Worm (Caenorhabditis elegans) whole organism, L2 larva: ENCODE measurements around the gene clec-160.

Experiments used
- C34F6.9 ChIP-seq: fragments of 150-350 bp; optimal IDR thresholded peaks from 2 replicates; lab custom pipeline; 2014; ENCODE audit warnings: missing biosample characterization, missing genetic modification characterization
- F13H6.1 ChIP-seq: sonication (generic microtip); optimal IDR thresholded peaks from 2 replicates; lab custom pipeline; 2016; ENCODE audit warnings: missing genetic modification characterization, missing compliant biosample characterization
- R02D3.7 ChIP-seq: fragments of 150-350 bp; optimal IDR thresholded peaks from 2 replicates; lab custom pipeline; 2014; ENCODE audit warnings: missing biosample characterization, missing genetic modification characterization
- Y55F3AM.14 ChIP-seq: fragments of 200-800 bp; sonication (Bioruptor generic); optimal IDR thresholded peaks from 2 replicates; lab custom pipeline; 2018; ENCODE audit warnings: mild to moderate bottlenecking, missing genetic modification characterization, missing compliant biosample characterization
- ZK546.5 ChIP-seq: sonication (generic microtip); optimal IDR thresholded peaks from 2 replicates; lab custom pipeline; 2017; ENCODE audit warnings: missing biosample characterization, missing genetic modification characterization
- alr-1 ChIP-seq: fragments of 150-350 bp; optimal IDR thresholded peaks from 2 replicates; lab custom pipeline; 2014; ENCODE audit warnings: missing biosample characterization, missing genetic modification characterization
- aly-2 ChIP-seq: fragments of 150-350 bp; optimal IDR thresholded peaks from 2 replicates; lab custom pipeline; 2014; ENCODE audit warnings: missing biosample characterization, missing genetic modification characterization
- ceh-16 ChIP-seq: fragments of 150-350 bp; optimal IDR thresholded peaks from 2 replicates; lab custom pipeline; 2014; ENCODE audit warnings: missing biosample characterization, missing genetic modification characterization
- crh-2 ChIP-seq: sonication (generic microtip); optimal IDR thresholded peaks from 2 replicates; lab custom pipeline; 2017; ENCODE audit warnings: missing biosample characterization, missing genetic modification characterization
- dmd-4 ChIP-seq: sonication (generic microtip); optimal IDR thresholded peaks from 2 replicates; lab custom pipeline; 2017; ENCODE audit warnings: missing biosample characterization, missing genetic modification characterization
- egl-27 ChIP-seq: sonication (generic microtip); optimal IDR thresholded peaks from 3 replicates; lab custom pipeline; 2017; ENCODE audit warnings: missing biosample characterization, missing genetic modification reagents, missing genetic modification characterization
- elt-1 ChIP-seq: fragments of 150-350 bp; optimal IDR thresholded peaks from 2 replicates; lab custom pipeline; 2014; ENCODE audit warnings: missing biosample characterization, missing genetic modification characterization
- elt-3 ChIP-seq: sonication (generic microtip); optimal IDR thresholded peaks from 2 replicates; lab custom pipeline; 2017; ENCODE audit warnings: missing biosample characterization, missing genetic modification characterization
- fos-1 ChIP-seq: fragments of 150-350 bp; optimal IDR thresholded peaks from 2 replicates; lab custom pipeline; 2014; ENCODE audit warnings: missing biosample characterization, missing genetic modification characterization
- gmeb-1 ChIP-seq: fragments of 150-350 bp; optimal IDR thresholded peaks from 2 replicates; lab custom pipeline; 2014; ENCODE audit warnings: missing biosample characterization, missing genetic modification characterization
- lin-11 ChIP-seq: fragments of 150-350 bp; sonication (generic microtip); optimal IDR thresholded peaks from 2 replicates; lab custom pipeline; 2014; ENCODE audit warnings: missing biosample characterization, missing genetic modification characterization, inconsistent platforms, mixed read lengths
- lin-13 ChIP-seq: fragments of 150-350 bp; optimal IDR thresholded peaks from 2 replicates; lab custom pipeline; 2014; ENCODE audit warnings: missing biosample characterization, missing genetic modification reagents, missing genetic modification characterization
- lsy-2 ChIP-seq, 2 experiments: fragments of 150-350 bp in 1 of 2; sonication (generic microtip) in 1 of 2; optimal IDR thresholded peaks; 2 replicates each; lab custom pipeline; 2014 to 2017; ENCODE audit warnings: missing biosample characterization in 2 of 2, missing genetic modification characterization in 2 of 2
- mab-5 ChIP-seq: fragments of 150-350 bp; optimal IDR thresholded peaks from 2 replicates; lab custom pipeline; 2014; ENCODE audit warnings: missing biosample characterization, missing genetic modification characterization
- mbf-1 ChIP-seq: sonication (generic microtip); optimal IDR thresholded peaks from 2 replicates; lab custom pipeline; 2017; ENCODE audit warnings: missing biosample characterization, missing genetic modification characterization
- mdl-1 ChIP-seq, 2 experiments: fragments of 150-350 bp in 1 of 2; sonication (generic microtip) in 1 of 2; optimal IDR thresholded peaks; 2 replicates each; lab custom pipeline; 2017; ENCODE audit warnings: missing biosample characterization in 2 of 2, missing genetic modification characterization in 2 of 2
- nhr-11 ChIP-seq: fragments of 150-350 bp; optimal IDR thresholded peaks from 2 replicates; lab custom pipeline; 2014; ENCODE audit warnings: missing biosample characterization, missing genetic modification characterization
- nhr-129 ChIP-seq: fragments of 150-350 bp; optimal IDR thresholded peaks from 2 replicates; lab custom pipeline; 2014; ENCODE audit warnings: missing biosample characterization, missing genetic modification characterization
- nhr-21 ChIP-seq: fragments of 150-350 bp; optimal IDR thresholded peaks from 2 replicates; lab custom pipeline; 2014; ENCODE audit warnings: missing biosample characterization, missing genetic modification characterization
- nhr-23 ChIP-seq: fragments of 150-350 bp; optimal IDR thresholded peaks from 2 replicates; lab custom pipeline; 2014; ENCODE audit warnings: missing biosample characterization, missing genetic modification reagents, missing genetic modification characterization
- nhr-237 ChIP-seq: fragments of 150-350 bp; optimal IDR thresholded peaks from 2 replicates; lab custom pipeline; 2014; ENCODE audit warnings: missing biosample characterization, missing genetic modification characterization
- nhr-25 ChIP-seq: fragments of 150-350 bp; sonication (generic microtip); optimal IDR thresholded peaks from 3 replicates; lab custom pipeline; 2014; ENCODE audit warnings: missing biosample characterization, missing genetic modification characterization
- peb-1 ChIP-seq: fragments of 150-350 bp; optimal IDR thresholded peaks from 2 replicates; lab custom pipeline; 2014; ENCODE audit warnings: missing biosample characterization, missing genetic modification characterization
- sem-4 ChIP-seq: fragments of 150-350 bp; optimal IDR thresholded peaks from 2 replicates; lab custom pipeline; 2014; ENCODE audit warnings: missing biosample characterization, missing genetic modification reagents, missing genetic modification characterization
- sma-3 ChIP-seq: sonication (generic microtip); optimal IDR thresholded peaks from 2 replicates; lab custom pipeline; 2016; ENCODE audit warnings: missing genetic modification reagents, missing genetic modification characterization, missing compliant biosample characterization
- unc-55 ChIP-seq: fragments of 150-350 bp; sonication (generic microtip); optimal IDR thresholded peaks from 3 replicates; lab custom pipeline; 2014; ENCODE audit warnings: missing biosample characterization, missing genetic modification reagents, missing genetic modification characterization
- unc-62 ChIP-seq: fragments of 150-350 bp; optimal IDR thresholded peaks from 2 replicates; lab custom pipeline; 2014; ENCODE audit warnings: missing biosample characterization, missing genetic modification reagents, missing genetic modification characterization
- zag-1 ChIP-seq: fragments of 150-350 bp; optimal IDR thresholded peaks from 2 replicates; lab custom pipeline; 2014; ENCODE audit warnings: missing biosample characterization, missing genetic modification characterization
- ztf-1 ChIP-seq: fragments of 200-800 bp; sonication (Bioruptor generic); conservative IDR thresholded peaks from 2 replicates; pipeline ENCODE4 v1.3.6; 2022; ENCODE audit warnings: missing genetic modification characterization, missing compliant biosample characterization
- ztf-11 ChIP-seq: sonication (generic microtip); optimal IDR thresholded peaks from 2 replicates; lab custom pipeline; 2017; ENCODE audit warnings: missing biosample characterization, missing genetic modification characterization
- ztf-4 ChIP-seq: fragments of 150-350 bp; optimal IDR thresholded peaks from 2 replicates; lab custom pipeline; 2014; ENCODE audit warnings: missing biosample characterization, missing genetic modification characterization

clec-160 gene

DNA sequence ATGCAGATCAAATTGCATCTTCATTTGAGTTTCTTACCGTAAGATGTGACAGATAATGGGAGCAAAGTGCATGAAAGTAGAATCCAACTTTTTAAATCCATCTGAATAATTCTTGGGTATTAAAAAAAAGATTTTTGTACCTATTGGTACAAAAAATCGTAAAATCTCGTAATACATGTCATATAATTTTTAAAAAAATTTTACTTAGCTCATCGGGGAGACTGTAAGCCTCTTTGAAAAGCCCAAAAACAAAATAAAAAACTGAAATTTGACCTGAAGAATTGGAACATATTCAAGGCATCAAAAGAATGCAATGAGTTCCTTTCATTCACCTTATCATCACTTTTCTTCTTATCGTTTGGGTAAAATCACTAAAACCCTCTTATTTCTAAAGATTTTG lies at the start of gene clec-160:
clec-160 (minus strand) TSS at position 101 of the 400 bp plus-strand sequence.
- no peak for TF ChIP-seq C34F6.9 (tag; lab: Kevin White, UChicago)
- no peak for TF ChIP-seq egl-27 (tag; lab: Kevin White, UChicago)
- TF ChIP-seq nhr-237 (tag; lab: Kevin White, UChicago): no peak
- TF ChIP-seq sma-3 (GFP tag; lab: Kevin White, UChicago): no peak
- no peak for TF ChIP-seq mbf-1 (tag; lab: Kevin White, UChicago)
- no peak for TF ChIP-seq sem-4 (tag; lab: Kevin White, UChicago)
- TF ChIP-seq ceh-16 (tag; lab: Kevin White, UChicago): no peak
- no peak for TF ChIP-seq ztf-11 (tag; lab: Kevin White, UChicago)
- no peak for TF ChIP-seq zag-1 (tag; lab: Kevin White, UChicago)
- TF ChIP-seq mab-5 (tag; lab: Kevin White, UChicago): no peak
- TF ChIP-seq unc-55: no peak
- TF ChIP-seq Y55F3AM.14 (GFP tag; lab: Kevin White, UChicago): no peak
- TF ChIP-seq unc-62 (GFP tag; lab: Kevin White, UChicago): no peak
- no peak for TF ChIP-seq nhr-23 (tag; lab: Kevin White, UChicago)

DNA sequence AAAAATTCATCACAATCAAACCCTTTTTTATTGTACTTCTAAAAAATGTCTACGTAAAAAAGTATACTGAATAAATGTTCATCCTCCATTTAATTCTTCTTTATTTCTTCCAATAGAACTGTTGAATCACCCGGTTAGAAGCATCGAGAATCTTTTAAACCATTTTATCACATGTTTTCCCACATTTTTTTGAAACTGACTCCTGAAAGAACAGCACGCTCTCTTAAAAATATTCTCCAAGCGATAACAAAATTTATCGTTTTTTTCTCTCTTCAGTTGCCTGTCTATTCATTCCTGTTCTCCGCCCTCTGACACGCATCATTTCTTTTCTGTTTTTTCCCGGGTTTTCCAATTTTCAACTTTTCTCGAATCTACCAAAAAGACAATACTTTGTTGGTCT lies 48.6 kb upstream of the clec-160 start, which contains the start of gene F10E9.12:
F10E9.12 (plus strand) TSS at position 131 of the 400 bp plus-strand sequence.
- TF ChIP-seq dmd-4 (no peak), R02D3.7 (no peak), alr-1 (no peak), lin-13 (GFP tag; lab: Kevin White, UChicago) (no peak), mdl-1 (tag; optimal IDR thresholded peaks at IDR 0.05; lab: Kevin White, UChicago) (no peak), aly-2 (tag; lab: Kevin White, UChicago) (no peak), elt-3 (tag; lab: Kevin White, UChicago) (no peak), nhr-25 (tag; lab: Kevin White, UChicago) (no peak), ztf-4 (tag; lab: Kevin White, UChicago) (no peak), mbf-1 (tag; lab: Kevin White, UChicago) (no peak), crh-2 (tag; lab: Kevin White, UChicago) (no peak), ZK546.5 (tag; lab: Kevin White, UChicago) (no peak), unc-62 (GFP tag; lab: Kevin White, UChicago) (no peak), zag-1 (tag; lab: Kevin White, UChicago) (no peak), egl-27 (tag; lab: Kevin White, UChicago) (no peak)

DNA sequence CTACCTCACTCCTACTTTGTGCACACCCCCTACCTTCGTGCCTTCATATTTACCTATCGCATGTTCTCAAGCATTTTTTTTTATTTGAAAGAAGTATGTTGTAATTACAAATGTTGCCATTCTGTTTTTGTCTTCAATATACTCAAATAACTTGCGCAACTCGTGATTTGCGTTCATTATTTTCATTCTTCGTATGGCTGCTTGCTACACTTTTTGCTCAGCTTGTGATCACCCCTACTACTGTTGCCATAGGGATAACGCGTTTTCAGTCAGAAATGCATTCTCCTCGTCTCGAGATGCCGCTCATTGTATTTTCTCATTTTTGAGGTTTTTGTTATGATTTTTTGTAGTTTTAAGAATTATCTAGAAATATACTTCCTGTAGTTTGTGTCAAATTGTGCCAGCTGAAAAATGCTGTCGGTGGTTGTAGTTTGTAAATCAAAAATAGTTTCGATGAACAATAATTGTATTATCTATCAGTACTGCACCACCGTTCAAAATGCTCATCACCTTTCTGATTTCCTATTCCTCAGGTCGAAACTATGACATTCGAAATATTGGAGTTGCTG lies 47.0 kb upstream of the clec-160 start, which contains the start of gene F10E9.1:
F10E9.1 (plus strand) TSS at position 519 of the 569 bp plus-strand sequence.
- TF ChIP-seq elt-1 (tag; lab: Kevin White, UChicago): no peak
- no peak for TF ChIP-seq nhr-11 (tag; lab: Kevin White, UChicago)
- TF ChIP-seq lin-11 (tag; lab: Kevin White, UChicago): peak; percentile 29
- no peak for TF ChIP-seq nhr-23 (tag; lab: Kevin White, UChicago)
- no peak for TF ChIP-seq fos-1 (tag; lab: Kevin White, UChicago)
- peak in 1 of 2 experiments; percentile 32 for TF ChIP-seq lsy-2 (tag; optimal IDR thresholded peaks at IDR 0.05; lab: Kevin White, UChicago)
- TF ChIP-seq C34F6.9 (tag; lab: Kevin White, UChicago): peak; percentile 14
- no peak for TF ChIP-seq elt-3 (tag; lab: Kevin White, UChicago)
- TF ChIP-seq mab-5 (tag; lab: Kevin White, UChicago): no peak
- TF ChIP-seq ceh-16 (tag; lab: Kevin White, UChicago): no peak
- TF ChIP-seq nhr-21 (tag; lab: Kevin White, UChicago): peak; percentile 21

DNA sequence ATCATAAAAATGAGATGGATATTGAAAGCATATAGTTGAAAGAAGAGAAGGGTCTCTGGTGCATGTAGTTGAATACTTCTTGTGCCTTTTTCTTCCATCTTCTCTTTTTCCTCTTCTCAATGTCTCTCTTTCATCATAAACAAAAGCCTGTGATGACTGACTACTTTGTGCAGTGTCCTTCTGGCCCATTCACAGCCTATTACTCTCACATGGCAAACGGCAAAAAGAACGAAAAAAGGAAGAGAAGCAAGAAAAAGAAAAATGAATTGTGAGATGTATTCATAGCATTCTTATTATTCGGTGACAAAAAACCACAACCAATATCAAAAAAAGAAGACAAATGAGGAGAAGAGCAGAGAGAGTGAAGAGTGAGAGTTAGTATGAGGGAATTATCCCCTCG lies 45.5 kb upstream of the clec-160 start:
- TF ChIP-seq mbf-1 (tag; lab: Kevin White, UChicago): no peak
- TF ChIP-seq alr-1: no peak
- peak; percentile 7 for TF ChIP-seq crh-2 (tag; lab: Kevin White, UChicago)
- TF ChIP-seq nhr-11 (tag; lab: Kevin White, UChicago): no peak
- TF ChIP-seq lsy-2 (tag; optimal IDR thresholded peaks at IDR 0.05; lab: Kevin White, UChicago): peak in 1 of 2 experiments; percentile 17
- TF ChIP-seq zag-1 (tag; lab: Kevin White, UChicago): peak; percentile 51
- TF ChIP-seq gmeb-1 (tag; lab: Kevin White, UChicago): no peak

DNA sequence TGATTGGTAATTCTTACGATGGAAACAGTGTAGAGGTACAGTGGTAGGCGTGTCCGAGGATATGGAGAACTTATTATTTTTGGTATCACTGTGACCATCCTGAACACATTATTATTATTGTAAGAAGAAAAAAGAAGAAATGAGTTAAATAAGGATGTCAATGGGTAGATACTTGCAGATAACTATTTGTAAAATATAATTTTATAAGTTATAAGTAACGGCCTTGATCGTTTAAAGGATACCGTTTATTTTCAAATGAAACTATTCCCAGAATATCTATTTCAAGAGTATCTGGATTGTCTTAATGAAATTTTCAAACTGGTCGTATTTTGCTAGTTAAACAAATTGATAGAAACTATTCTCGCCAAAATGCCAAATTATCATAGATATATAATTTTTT lies 44.4 kb upstream of the clec-160 start, which contains the start of gene F10E9.10:
F10E9.10 (minus strand) TSS at position 101 of the 400 bp plus-strand sequence.
- no peak for TF ChIP-seq zag-1 (tag; lab: Kevin White, UChicago)
- no peak for TF ChIP-seq nhr-25 (tag; lab: Kevin White, UChicago)
- TF ChIP-seq F13H6.1: no peak
- TF ChIP-seq ztf-1 (GFP tag; lab: Robert Waterston, UW): no peak
- TF ChIP-seq Y55F3AM.14 (GFP tag; lab: Kevin White, UChicago): no peak
- TF ChIP-seq nhr-129: no peak
- no peak for TF ChIP-seq sma-3 (GFP tag; lab: Kevin White, UChicago)
- no peak for TF ChIP-seq nhr-23 (tag; lab: Kevin White, UChicago)
- TF ChIP-seq peb-1 (tag; lab: Kevin White, UChicago): no peak
